Worm (Caenorhabditis elegans) whole organism, L4/young adult: Measurements from ENCODE around the gene C16C8.19.

ENCODE experiments used
- dao-5 ChIP-seq: sonication (generic microtip); optimal IDR thresholded peaks from 2 replicates; lab custom pipeline; 2016; ENCODE audit warnings: missing genotype, missing genetic modification characterization, moderate library complexity, missing compliant biosample characterization
- him-1 ChIP-seq: sonication (generic microtip); optimal IDR thresholded peaks from 2 replicates; lab custom pipeline; 2016; ENCODE audit warnings: missing genotype, missing genetic modification reagents, missing genetic modification characterization, missing compliant biosample characterization

- no peak for TF ChIP-seq him-1
- no peak for TF ChIP-seq dao-5 (tag; lab: Kevin White, UChicago)
Measured at ce11 chrII:3472817-3473216, 14.5 kb downstream of the C16C8.19 start, which contains the start of gene Y49F6B.6.
